Worm (Caenorhabditis elegans) whole organism, dauer: ENCODE measurements around the gene F56D2.8.

Source experiments
- unc-62 ChIP-seq: sonication (generic microtip); optimal IDR thresholded peaks from 2 replicates; lab custom pipeline; 2017; ENCODE audit warnings: missing biosample characterization, missing genetic modification reagents, missing genetic modification characterization

F56D2.8 gene

DNA sequence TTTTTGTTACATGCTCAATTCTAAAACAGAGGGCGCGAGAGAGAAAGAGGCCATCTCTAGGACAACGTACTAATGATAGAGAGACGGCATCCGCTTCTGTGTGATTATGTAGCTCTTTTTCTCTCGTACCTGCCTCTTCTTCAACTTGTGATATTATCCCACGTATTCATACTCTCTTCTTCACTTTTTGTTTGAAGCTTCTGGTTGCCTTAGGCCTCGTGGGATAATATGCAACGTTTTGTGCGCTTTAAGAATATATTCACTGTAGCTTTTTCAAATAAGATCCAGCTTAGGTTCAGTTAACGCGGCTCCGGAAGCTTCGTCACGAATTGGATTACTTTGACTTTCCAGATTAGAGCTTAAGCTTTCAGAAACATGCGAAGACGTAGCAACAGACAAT lies at the start of gene F56D2.8, which contains the start of gene uev-2:
Gene F56D2.8, minus strand, starts transcription at position 101 of the 400 bp plus-strand sequence.
Gene uev-2, plus strand, starts transcription at position 360 of the 400 bp plus-strand sequence.
- TF ChIP-seq unc-62 (GFP tag; lab: Kevin White, UChicago) = no peak

DNA sequence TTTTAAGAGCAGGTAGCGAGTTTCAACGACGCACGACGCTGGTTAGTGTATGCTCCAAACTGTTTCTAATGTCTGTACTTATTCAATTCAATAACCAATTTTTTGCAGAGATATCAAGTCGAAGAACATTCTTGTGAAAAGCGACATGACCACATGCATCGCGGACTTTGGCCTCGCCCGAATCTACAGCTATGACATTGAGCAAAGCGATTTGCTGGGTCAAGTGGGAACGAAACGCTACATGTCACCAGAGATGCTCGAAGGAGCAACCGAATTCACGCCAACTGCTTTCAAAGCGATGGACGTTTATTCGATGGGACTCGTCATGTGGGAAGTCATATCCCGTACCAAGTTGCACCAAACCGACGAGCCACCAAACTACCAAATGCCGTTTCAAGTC lies 47.7 kb upstream of the F56D2.8 start:
- no peak for TF ChIP-seq unc-62 (GFP tag; lab: Kevin White, UChicago)

ce11 chrIII:5629225-5629624 lies 46.6 kb upstream of the F56D2.8 start:
- no peak for TF ChIP-seq unc-62 (GFP tag; lab: Kevin White, UChicago)

- no peak for TF ChIP-seq unc-62 (GFP tag; lab: Kevin White, UChicago)
These were observed 42.2 kb upstream of the F56D2.8 start, which contains the start of gene daf-4 for ce11 chrIII:5624835-5625234. TSS of gene daf-4 (plus strand) at chrIII:5625135.

DNA sequence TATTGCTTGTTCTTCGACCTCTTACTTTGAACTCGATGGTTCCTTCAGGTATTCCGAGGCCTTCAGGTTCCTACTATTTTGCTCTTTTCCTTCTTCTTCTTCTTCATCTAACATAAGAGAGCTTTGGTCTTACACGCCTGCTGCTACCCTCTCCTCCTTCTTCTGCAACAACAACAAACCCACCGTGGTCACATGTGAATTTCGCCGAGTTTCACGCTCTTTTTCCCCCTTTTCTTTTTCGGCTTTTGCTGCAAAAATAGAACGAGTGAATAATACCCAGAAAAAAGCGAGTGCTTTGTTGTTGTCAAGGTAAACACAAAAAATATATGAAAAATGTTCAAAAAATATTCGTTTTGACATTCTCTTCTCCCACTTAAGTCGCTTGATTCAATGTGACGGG lies 40.8 kb upstream of the F56D2.8 start:
- no peak for TF ChIP-seq unc-62 (GFP tag; lab: Kevin White, UChicago)

DNA sequence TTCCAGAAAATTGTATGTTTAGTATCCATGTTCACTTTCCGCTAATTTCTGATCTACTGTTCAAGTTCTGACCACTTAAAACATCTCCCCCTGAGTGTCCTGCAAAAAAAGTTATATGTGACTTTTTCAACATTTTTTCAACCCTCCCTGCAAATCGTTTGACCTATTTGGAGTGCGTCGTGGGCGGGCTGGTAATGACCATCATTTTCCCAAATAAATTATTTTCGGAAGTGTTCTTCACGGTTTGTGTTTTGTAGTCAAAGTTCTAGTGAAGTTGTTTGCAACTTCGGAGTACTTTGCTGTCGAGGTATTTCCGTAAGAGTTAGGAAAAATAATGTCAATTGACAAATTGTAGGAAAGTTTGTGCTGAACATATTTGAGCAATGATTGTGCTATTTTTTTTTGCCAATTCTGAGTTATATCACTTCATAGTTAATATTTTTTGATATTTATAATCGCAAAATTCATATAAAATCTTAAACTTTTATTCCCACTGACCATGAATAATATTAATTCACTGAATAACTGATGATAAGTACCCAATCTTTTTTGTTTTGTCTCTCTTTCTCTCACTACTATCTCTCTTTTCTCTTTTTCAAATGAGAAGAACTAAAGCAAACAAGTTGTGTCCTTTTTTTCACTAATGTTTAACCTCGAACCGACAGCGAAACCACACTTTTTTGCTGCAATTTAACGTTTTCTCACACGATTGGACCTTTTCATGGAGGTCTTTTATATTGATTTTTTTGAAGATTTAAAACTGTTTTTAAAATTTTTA lies 39.8 kb upstream of the F56D2.8 start:
- TF ChIP-seq unc-62 (GFP tag; lab: Kevin White, UChicago) = no peak

DNA sequence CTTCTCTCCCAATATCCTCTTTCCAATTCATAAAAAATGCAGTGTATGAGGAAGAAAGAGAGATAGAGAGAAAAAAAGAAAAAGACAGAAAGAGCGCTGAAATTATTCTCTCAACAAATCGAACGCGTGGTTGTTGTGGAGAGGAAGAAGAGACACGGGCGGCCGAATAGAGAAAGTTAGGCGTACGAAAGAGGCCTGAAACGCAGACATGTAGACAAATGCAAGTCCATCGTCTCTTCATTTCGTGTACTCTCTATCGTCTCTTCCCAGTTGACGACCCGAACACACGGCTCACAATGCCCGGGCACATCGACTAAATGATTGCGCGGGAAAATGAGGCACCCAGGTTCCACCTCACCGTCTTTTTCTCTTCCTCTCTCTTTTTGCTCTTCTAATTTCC lies 38.6 kb upstream of the F56D2.8 start:
- TF ChIP-seq unc-62 (GFP tag; lab: Kevin White, UChicago) = no peak

DNA sequence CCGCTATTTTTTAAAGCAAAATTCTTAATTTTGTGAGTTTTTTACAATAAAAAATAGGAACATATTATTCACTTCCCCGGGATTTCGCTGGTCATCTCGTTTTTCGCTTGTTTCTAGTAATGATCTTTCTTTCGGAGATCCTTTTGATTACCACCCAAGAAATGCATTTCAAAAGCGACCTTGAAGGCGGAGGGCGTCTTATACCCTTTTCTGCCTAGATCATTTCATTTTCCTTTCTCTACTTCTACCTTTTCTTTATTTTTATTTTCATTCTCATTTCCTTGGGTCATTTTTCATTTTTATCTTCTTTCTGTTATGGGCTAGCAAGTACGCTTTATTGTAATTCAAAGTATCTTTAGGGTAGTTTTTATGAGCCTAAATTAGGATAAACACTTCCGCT lies 37.5 kb upstream of the F56D2.8 start:
- TF ChIP-seq unc-62 (GFP tag; lab: Kevin White, UChicago) = no peak

ce11 chrIII:5615675-5616074 lies 33.0 kb upstream of the F56D2.8 start:
- TF ChIP-seq unc-62 (GFP tag; lab: Kevin White, UChicago) = no peak

ce11 chrIII:5614648-5615047 lies 32.0 kb upstream of the F56D2.8 start, which contains the start of gene basl-1:
TSS of gene basl-1 (plus strand) at chrIII:5614948.
- TF ChIP-seq unc-62 (GFP tag; lab: Kevin White, UChicago) = no peak

DNA sequence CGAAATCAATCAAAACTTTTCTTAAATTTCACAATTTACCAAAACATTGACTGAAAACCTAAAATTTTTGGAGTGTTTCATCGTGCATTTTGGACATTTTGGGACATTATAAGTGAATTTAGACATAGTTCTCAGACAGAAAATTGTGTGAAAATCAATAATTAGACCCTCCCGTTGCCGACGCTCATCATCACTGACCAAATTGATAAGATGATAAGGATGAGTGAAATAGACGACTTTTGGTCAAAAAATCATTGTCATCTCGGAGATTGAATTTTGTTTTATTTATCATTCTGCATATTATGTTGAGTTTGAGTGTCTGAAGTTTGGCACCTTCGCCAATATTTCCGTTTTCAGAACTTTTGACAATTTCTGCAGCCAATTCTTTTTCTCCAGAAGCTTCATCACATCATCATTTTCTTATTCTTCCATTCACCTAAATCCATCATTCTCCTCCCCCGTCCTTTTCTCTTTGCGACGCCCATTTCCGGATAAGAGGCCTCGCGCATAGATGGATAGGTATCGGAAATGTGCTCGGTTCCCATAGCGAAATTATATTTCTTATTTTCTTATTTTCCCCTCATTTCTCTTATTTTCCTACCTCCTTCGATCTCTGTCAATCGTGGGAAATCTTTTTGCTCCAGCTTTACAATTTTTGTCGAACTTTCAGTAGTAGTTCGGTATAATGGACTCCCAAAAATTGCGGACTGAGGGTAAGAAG lies 29.1 kb upstream of the F56D2.8 start, which contains the start of gene bas-1:
Gene bas-1, plus strand, starts transcription at position 671 of the 721 bp plus-strand sequence.
- TF ChIP-seq unc-62 (GFP tag; lab: Kevin White, UChicago) = no peak

- TF ChIP-seq unc-62 (GFP tag; lab: Kevin White, UChicago) = no peak
These were observed 27.6 kb upstream of the F56D2.8 start, which contains the start of gene C05D2.8 for ce11 chrIII:5610276-5610675. TSS of gene C05D2.8 (minus strand) at chrIII:5610346.

ce11 chrIII:5604080-5604479 lies 21.4 kb upstream of the F56D2.8 start, which contains the start of gene xnd-1:
TSS of gene xnd-1 (plus strand) at chrIII:5604460.
- TF ChIP-seq unc-62 (GFP tag; lab: Kevin White, UChicago) = no peak

ce11 chrIII:5603439-5603986 lies 20.8 kb upstream of the F56D2.8 start, which contains the start of gene madf-11:
TSS of gene madf-11 (minus strand) at chrIII:5603489.
- TF ChIP-seq unc-62 (GFP tag; lab: Kevin White, UChicago) = no peak

DNA sequence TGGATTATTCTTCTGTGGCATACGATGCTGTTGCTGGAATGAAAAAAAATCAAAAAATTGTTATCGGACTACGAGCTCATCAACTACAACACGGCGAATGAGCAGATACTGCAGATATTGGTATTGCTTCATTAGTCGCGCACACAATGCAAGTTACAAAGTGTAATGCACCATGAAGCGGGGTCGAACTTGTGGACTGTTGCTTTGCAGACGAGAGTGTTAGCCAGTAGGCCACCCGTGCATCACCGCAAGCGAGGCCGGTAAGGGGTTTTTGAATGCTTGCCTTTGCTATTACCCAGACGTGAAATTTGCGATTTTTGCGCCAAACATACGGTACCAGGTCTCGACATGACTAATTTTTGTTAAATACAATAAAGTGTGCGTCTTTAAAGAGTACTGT lies 19.3 kb upstream of the F56D2.8 start:
- TF ChIP-seq unc-62 (GFP tag; lab: Kevin White, UChicago) = no peak

DNA sequence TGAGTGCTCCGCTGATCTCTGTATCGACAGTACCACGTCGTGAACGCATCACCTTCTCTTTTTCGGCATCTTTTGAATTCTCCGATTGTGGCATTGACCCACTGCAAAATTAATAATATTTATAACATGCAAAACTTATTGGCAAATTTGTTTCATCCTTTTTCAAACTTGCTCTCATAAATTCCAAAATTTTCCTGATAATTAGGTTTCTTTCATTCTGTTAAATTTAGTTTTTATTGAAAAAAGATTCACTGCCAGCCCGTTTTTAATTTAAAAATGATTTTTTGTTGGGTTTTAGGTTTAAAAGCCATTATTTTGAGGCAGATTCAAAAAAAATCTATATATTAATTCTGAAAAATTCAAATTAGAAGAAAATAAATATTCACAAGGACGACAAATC lies 17.3 kb upstream of the F56D2.8 start, which contains the start of gene wdr-37:
Gene wdr-37, minus strand, starts transcription at position 101 of the 400 bp plus-strand sequence.
- no peak for TF ChIP-seq unc-62 (GFP tag; lab: Kevin White, UChicago)
